Fruit fly (Drosophila melanogaster): Measurements from ENCODE around the gene Raf.
A peak's percentile ranks its signal among the peaks of the same experiment; 100 is the strongest.

Gene Raf

DNA sequence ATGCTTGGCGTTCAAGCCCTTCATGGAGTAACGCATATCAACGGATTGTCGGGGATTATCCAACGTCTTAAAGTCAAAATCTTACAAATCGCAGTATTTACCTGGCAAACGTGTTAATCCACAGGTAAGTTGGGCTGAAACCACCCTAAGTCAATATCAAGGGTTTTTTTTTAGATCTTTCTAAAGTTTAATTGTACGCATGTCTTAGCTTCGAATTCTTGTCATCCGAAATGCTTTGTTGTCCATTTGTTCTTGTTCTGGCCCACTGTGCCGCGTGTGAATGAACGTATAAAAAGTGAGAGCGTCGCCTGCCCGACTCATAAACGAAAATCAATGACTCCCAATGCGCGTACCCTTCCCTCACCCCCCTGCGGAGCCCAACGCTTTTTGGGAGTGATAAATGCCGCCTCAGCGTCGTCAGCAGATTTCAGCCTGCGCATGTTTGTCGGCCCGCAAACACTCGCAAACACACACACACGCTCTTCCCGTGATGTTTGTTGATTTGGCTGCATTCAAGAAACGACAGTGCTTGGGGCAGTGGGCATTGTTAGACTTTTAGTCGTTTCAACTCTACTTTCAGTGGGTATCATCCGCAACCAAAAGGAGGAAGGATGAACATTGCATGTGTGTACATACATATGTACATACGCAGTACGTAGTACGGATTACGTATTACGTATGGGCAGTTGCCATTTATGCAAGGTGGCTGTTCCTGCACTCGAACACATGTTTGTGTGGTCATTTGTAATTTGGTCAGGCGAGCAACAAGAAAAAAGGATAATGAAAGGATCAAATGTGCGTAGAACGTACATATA is 1.2 kb downstream of the Raf start (continued):
- TF ChIP-seq vfl (GFP tag; optimal IDR thresholded peaks at IDR 0.05) (peak; percentile 83), D (optimal IDR thresholded peaks at IDR 0.05) (no peak), D (GFP tag; optimal IDR thresholded peaks at IDR 0.05) (peak; percentile 94), Mes4 (GFP tag; optimal IDR thresholded peaks at IDR 0.05) (peak; percentile 93), Hr51 (GFP tag; optimal IDR thresholded peaks at IDR 0.05) (peak; percentile 88 to 95), CTCF (GFP tag; optimal IDR thresholded peaks at IDR 0.05) (peak; percentile 65), fu2 (GFP tag; optimal IDR thresholded peaks at IDR 0.05) (peak; percentile 93), sima (GFP tag; optimal IDR thresholded peaks at IDR 0.05) (peak; percentile 78), Mrtf (GFP tag; IDR thresholded peaks at IDR 0.05) (peak; percentile 80), Doc2 (GFP tag; IDR thresholded peaks at IDR 0.05) (peak; percentile 55; the same call in 1 of the 2 replicates), danr (GFP tag; IDR thresholded peaks at IDR 0.05) (peak; percentile 76), CG7372 (GFP tag; IDR thresholded peaks at IDR 0.05) (peak; percentile 79), CG4424 (GFP tag; optimal IDR thresholded peaks at IDR 0.05) (peak; percentile 94), Dref (GFP tag; IDR thresholded peaks at IDR 0.05) (no peak), ERR (GFP tag; optimal IDR thresholded peaks at IDR 0.05) (peak; percentile 85), CHES-1-like (GFP tag; optimal IDR thresholded peaks at IDR 0.05) (peak; percentile 95), CG11696 (GFP tag; IDR thresholded peaks at IDR 0.05) (peak; percentile 51; the same call in 1 of the 2 replicates), emc (GFP tag; optimal IDR thresholded peaks at IDR 0.05) (peak; percentile 70), Deaf1 (tag; optimal IDR thresholded peaks at IDR 0.05) (peak; percentile 72), klu (GFP tag; IDR thresholded peaks at IDR 0.05) (peak; percentile 77), Sox100B (GFP tag; optimal IDR thresholded peaks at IDR 0.05) (peak; percentile 97), HLH3B (GFP tag; IDR thresholded peaks at IDR 0.05) (peak; percentile 72; the same call in 1 of the 2 replicates), trh (GFP tag; optimal IDR thresholded peaks at IDR 0.05) (peak; percentile 62), CG12236 (GFP tag; optimal IDR thresholded peaks at IDR 0.05) (peak; percentile 91), Abd-B (GFP tag; optimal IDR thresholded peaks at IDR 0.05) (peak; percentile 94), CG8359 (GFP tag; optimal IDR thresholded peaks at IDR 0.05; ENCODE audit: borderline replicate concordance) (peak; percentile 88), repo (GFP tag; optimal IDR thresholded peaks at IDR 0.05) (peak; percentile 90), CG30020 (tag; optimal IDR thresholded peaks at IDR 0.05) (peak; percentile 78), dimm (GFP tag; IDR thresholded peaks at IDR 0.05) (peak; percentile 47; the same call in 1 of the 2 replicates), Six4 (GFP tag; optimal IDR thresholded peaks at IDR 0.05) (peak; percentile 93), CG7556 (GFP tag; optimal IDR thresholded peaks at IDR 0.05) (peak; percentile 98), Lhr (GFP tag; optimal IDR thresholded peaks at IDR 0.05) (peak; percentile 89), h (optimal IDR thresholded peaks at IDR 0.05) (no peak), CG1603 (tag; optimal IDR thresholded peaks at IDR 0.05) (peak; percentile 88), HHEX (GFP tag; optimal IDR thresholded peaks at IDR 0.05) (peak; percentile 94), Opbp (GFP tag; IDR thresholded peaks at IDR 0.05; ENCODE audit: partially characterized antibody) (no peak), CG11560 (tag; IDR thresholded peaks at IDR 0.05) (peak; percentile 68; the same call in 2 of the 3 replicates), CG10462 (GFP tag; optimal IDR thresholded peaks at IDR 0.05) (peak; percentile 92), CG9215 (GFP tag; IDR thresholded peaks at IDR 0.05) (peak; percentile 85), CG11695 (GFP tag; IDR thresholded peaks at IDR 0.05) (peak; percentile 87), gsb-n (tag; optimal IDR thresholded peaks at IDR 0.05) (peak; percentile 88), wek (GFP tag; optimal IDR thresholded peaks at IDR 0.05) (peak; percentile 73), Rfx (GFP tag; IDR thresholded peaks at IDR 0.05) (peak; percentile 77; the same call in 1 of the 2 replicates), CG4854 (GFP tag; optimal IDR thresholded peaks at IDR 0.05) (peak; percentile 86), Max (GFP tag; optimal IDR thresholded peaks at IDR 0.05) (peak; percentile 92), dpn (GFP tag; optimal IDR thresholded peaks at IDR 0.05) (peak; percentile 95), lov (optimal IDR thresholded peaks at IDR 0.05) (no peak), lov (GFP tag; IDR thresholded peaks at IDR 0.05) (0 out of 3 replicates have a peak, but pooled peaks have one; percentile 56), CG17186 (GFP tag; optimal IDR thresholded peaks at IDR 0.05) (peak; percentile 84), CG4617 (GFP tag; optimal IDR thresholded peaks at IDR 0.05; ENCODE audit: borderline replicate concordance) (peak; percentile 75), al (GFP tag; IDR thresholded peaks at IDR 0.05) (peak; percentile 69)
